Fruit fly (Drosophila melanogaster): Measurements from ENCODE around the gene Wnt4.
A peak's percentile ranks its signal among the peaks of the same experiment; 100 is the strongest.

The Wnt4 gene

DNA sequence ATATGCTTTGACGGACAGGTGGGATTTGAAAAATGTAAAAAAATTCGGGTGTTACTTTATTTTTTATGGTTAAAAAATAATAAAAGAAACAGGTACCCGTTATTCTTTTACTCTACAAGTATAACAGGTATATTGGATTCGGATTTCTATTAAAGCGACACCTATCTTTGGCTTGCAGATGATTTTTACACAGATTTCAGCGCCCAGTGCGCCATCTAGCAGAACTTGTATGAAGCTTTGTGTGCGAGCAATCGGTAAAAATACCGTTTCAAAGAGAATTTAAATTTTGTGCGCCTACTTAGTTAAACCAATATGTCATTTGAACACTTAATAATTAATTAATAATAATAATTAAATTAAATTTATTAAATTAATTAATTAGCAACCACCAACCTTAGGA is 18.9 kb downstream of the Wnt4 start (continued):
- TF ChIP-seq CG16813 (GFP tag; IDR thresholded peaks at IDR 0.05; ENCODE audit: partially characterized antibody) (peak; percentile 41; the same call in 2 of the 3 replicates), Lim3 (GFP tag; IDR thresholded peaks at IDR 0.05) (no peak), CG12769 (tag; optimal IDR thresholded peaks at IDR 0.05) (no peak), ewg (GFP tag; optimal IDR thresholded peaks at IDR 0.05) (peak; percentile 8), CG1024 (GFP tag; IDR thresholded peaks at IDR 0.05) (no peak), MTF-1 (GFP tag; optimal IDR thresholded peaks at IDR 0.05; ENCODE audit: borderline replicate concordance) (no peak), sim (GFP tag; IDR thresholded peaks at IDR 0.05) (no peak), trem (tag; optimal IDR thresholded peaks at IDR 0.05) (peak; percentile 17), zf30C (GFP tag; optimal IDR thresholded peaks at IDR 0.05) (no peak), mld (GFP tag; IDR thresholded peaks at IDR 0.05; ENCODE audit: partially characterized antibody) (no peak), Deaf1 (tag; optimal IDR thresholded peaks at IDR 0.05) (peak; percentile 5), danr (GFP tag; IDR thresholded peaks at IDR 0.05) (no peak), CG16779 (GFP tag; IDR thresholded peaks at IDR 0.05) (peak; percentile 8; the same call in 1 of the 2 replicates), CG18476 (GFP tag; optimal IDR thresholded peaks at IDR 0.05) (no peak), lilli (GFP tag; optimal IDR thresholded peaks at IDR 0.05) (peak; percentile 35), CG34422 (GFP tag; IDR thresholded peaks at IDR 0.05) (no peak), CG2678 (tag; optimal IDR thresholded peaks at IDR 0.05) (peak; percentile 25), pita (GFP tag; optimal IDR thresholded peaks at IDR 0.05) (peak; percentile 48), dmrt99B (tag; optimal IDR thresholded peaks at IDR 0.05) (peak; percentile 6), MBD-R2 (GFP tag; IDR thresholded peaks at IDR 0.05) (no peak), gce (GFP tag; IDR thresholded peaks at IDR 0.05) (no peak), inv (GFP tag; IDR thresholded peaks at IDR 0.05; ENCODE audit: partially characterized antibody) (no peak), ems (GFP tag; optimal IDR thresholded peaks at IDR 0.05) (no peak), CG11247 (GFP tag; IDR thresholded peaks at IDR 0.05) (0 out of 2 replicates have a peak, but pooled peaks have one; percentile 41), CTCF (GFP tag; optimal IDR thresholded peaks at IDR 0.05) (peak; percentile 99), CG11695 (GFP tag; IDR thresholded peaks at IDR 0.05) (0 out of 3 replicates have a peak, but pooled peaks have one; percentile 17), CG34224 (GFP tag; IDR thresholded peaks at IDR 0.05; ENCODE audit: partially characterized antibody) (no peak), Hmx (GFP tag; optimal IDR thresholded peaks at IDR 0.05) (no peak), Neu2 (GFP tag; optimal IDR thresholded peaks at IDR 0.05; ENCODE audit: borderline replicate concordance) (no peak), CG3281 (GFP tag; optimal IDR thresholded peaks at IDR 0.05) (no peak), Oaz (GFP tag; IDR thresholded peaks at IDR 0.05) (peak; percentile 11; the same call in 1 of the 2 replicates), Ada2b (GFP tag; IDR thresholded peaks at IDR 0.05) (no peak), CG2202 (tag; optimal IDR thresholded peaks at IDR 0.05) (no peak), Gug (GFP tag; IDR thresholded peaks at IDR 0.05) (peak; percentile 56; the same call in 2 of the 4 replicates), lov (optimal IDR thresholded peaks at IDR 0.05) (no peak), lov (GFP tag; IDR thresholded peaks at IDR 0.05) (no peak), trh (GFP tag; optimal IDR thresholded peaks at IDR 0.05) (no peak), CG18262 (tag; optimal IDR thresholded peaks at IDR 0.05) (peak; percentile 27), repo (GFP tag; optimal IDR thresholded peaks at IDR 0.05) (no peak), C15 (GFP tag; IDR thresholded peaks at IDR 0.05) (no peak), pfk (GFP tag; optimal IDR thresholded peaks at IDR 0.05) (no peak), nerfin-1 (tag; optimal IDR thresholded peaks at IDR 0.05) (no peak), pzg (GFP tag; optimal IDR thresholded peaks at IDR 0.05) (peak; percentile 5), CG11093 (GFP tag; IDR thresholded peaks at IDR 0.05) (no peak), luna (GFP tag; optimal IDR thresholded peaks at IDR 0.05) (no peak), Nf-YB (GFP tag; optimal IDR thresholded peaks at IDR 0.05) (no peak), wek (GFP tag; optimal IDR thresholded peaks at IDR 0.05) (no peak), Dp (GFP tag; optimal IDR thresholded peaks at IDR 0.05) (peak; percentile 82), Hr78 (GFP tag; optimal IDR thresholded peaks at IDR 0.05) (no peak), CG17912 (GFP tag; optimal IDR thresholded peaks at IDR 0.05) (peak; percentile 52), Xbp1 (GFP tag; optimal IDR thresholded peaks at IDR 0.05) (peak; percentile 82)

Measured in whole organism, embryonic.